Fruit fly (Drosophila melanogaster): ENCODE results near the gene CG44325.

Gene CG44325

DNA sequence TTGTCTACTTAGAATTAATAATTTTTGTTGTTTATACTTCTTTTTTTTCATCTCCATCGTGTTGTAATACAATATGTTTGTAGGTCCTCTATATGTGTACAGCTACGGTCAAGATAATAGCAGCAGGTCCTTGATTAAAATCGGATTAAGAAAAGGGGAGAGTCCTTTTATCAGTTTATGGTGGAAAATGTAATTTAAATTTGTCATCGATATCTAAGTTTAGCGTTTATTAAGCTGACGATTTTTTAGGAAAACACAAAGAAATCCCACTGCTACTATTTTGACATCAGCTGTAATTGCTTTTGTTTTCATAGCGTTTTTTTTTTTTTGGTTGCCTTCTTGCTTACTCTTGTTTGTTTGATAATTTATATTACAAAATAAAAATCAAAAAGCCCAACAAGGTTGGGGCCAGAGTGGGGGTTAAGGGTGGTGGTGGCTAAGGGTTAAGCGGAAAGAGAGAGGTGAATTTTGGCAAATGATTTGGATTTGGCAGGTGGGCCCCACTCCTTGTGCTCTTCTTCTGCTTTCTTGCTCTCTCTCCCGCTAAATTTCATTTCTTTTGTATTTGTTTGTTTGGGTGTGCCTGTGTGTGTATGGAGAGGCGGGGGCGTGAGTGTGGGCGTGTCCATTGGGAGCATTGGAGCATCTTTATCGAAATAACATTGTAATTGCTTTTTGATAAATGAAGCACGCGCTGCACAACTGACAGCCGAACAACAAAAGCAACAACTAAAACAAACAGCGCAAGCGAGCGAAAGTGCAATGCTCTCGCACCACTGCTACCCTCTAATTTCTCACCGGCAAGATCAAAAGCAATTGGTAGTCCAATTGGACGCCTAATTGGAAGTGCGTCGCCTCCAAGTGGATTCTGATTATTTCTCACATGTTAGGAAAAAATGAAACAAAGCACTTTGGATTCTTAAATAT is 42.8 kb upstream of the CG44325 start (continued):
- TF ChIP-seq trh (GFP tag; optimal IDR thresholded peaks at IDR 0.05): no peak
- no peak for TF ChIP-seq CG34376 (GFP tag; optimal IDR thresholded peaks at IDR 0.05)
- TF ChIP-seq CG2678 (tag; optimal IDR thresholded peaks at IDR 0.05): peak; percentile 67
- TF ChIP-seq lab (GFP tag; optimal IDR thresholded peaks at IDR 0.05): peak; percentile 60
- TF ChIP-seq Drgx (GFP tag; IDR thresholded peaks at IDR 0.05): peak; percentile 34; the same call in 1 of the 2 replicates
- peak; percentile 39 for TF ChIP-seq Bteb2 (GFP tag; optimal IDR thresholded peaks at IDR 0.05)
- TF ChIP-seq Rfx (GFP tag; IDR thresholded peaks at IDR 0.05): peak; percentile 34; the same call in 1 of the 2 replicates
- no peak for TF ChIP-seq Vsx1 (GFP tag; optimal IDR thresholded peaks at IDR 0.05)
- no peak for TF ChIP-seq CG11247 (GFP tag; IDR thresholded peaks at IDR 0.05)
- no peak for TF ChIP-seq ato (GFP tag; IDR thresholded peaks at IDR 0.05; ENCODE audit: partially characterized antibody)
- no peak for TF ChIP-seq gsb-n (tag; optimal IDR thresholded peaks at IDR 0.05)
- peak; percentile 81 for TF ChIP-seq D19B (GFP tag; optimal IDR thresholded peaks at IDR 0.05)
- TF ChIP-seq Atf3 (GFP tag; optimal IDR thresholded peaks at IDR 0.05): no peak
- no peak for TF ChIP-seq CG7745 (tag; optimal IDR thresholded peaks at IDR 0.05)
- no peak for TF ChIP-seq CG8765 (GFP tag; IDR thresholded peaks at IDR 0.05)
- no peak for TF ChIP-seq kni (GFP tag; optimal IDR thresholded peaks at IDR 0.05)
- no peak for TF ChIP-seq Deaf1 (tag; optimal IDR thresholded peaks at IDR 0.05)
- peak; percentile 36 for TF ChIP-seq CG1233 (GFP tag; optimal IDR thresholded peaks at IDR 0.05)
- no peak for TF ChIP-seq cato (GFP tag; optimal IDR thresholded peaks at IDR 0.05; ENCODE audit: borderline replicate concordance)
- TF ChIP-seq gcm (GFP tag; optimal IDR thresholded peaks at IDR 0.05): peak; percentile 7
- no peak for TF ChIP-seq Scr (GFP tag; IDR thresholded peaks at IDR 0.05; ENCODE audit: partially characterized antibody)
- no peak for TF ChIP-seq CG8944 (GFP tag; optimal IDR thresholded peaks at IDR 0.05)
- TF ChIP-seq Max (GFP tag; optimal IDR thresholded peaks at IDR 0.05): no peak
- no peak for TF ChIP-seq zen2 (GFP tag; IDR thresholded peaks at IDR 0.05; ENCODE audit: partially characterized antibody)
- TF ChIP-seq CG13287 (GFP tag; IDR thresholded peaks at IDR 0.05; ENCODE audit: partially characterized antibody): no peak
- TF ChIP-seq CG4617 (GFP tag; optimal IDR thresholded peaks at IDR 0.05; ENCODE audit: borderline replicate concordance): no peak
- no peak for TF ChIP-seq NFAT (GFP tag; IDR thresholded peaks at IDR 0.05)
- TF ChIP-seq pum (GFP tag; optimal IDR thresholded peaks at IDR 0.05): no peak
- TF ChIP-seq CG10267 (tag; optimal IDR thresholded peaks at IDR 0.05): peak; percentile 50
- no peak for TF ChIP-seq pfk (GFP tag; optimal IDR thresholded peaks at IDR 0.05)
- no peak for TF ChIP-seq HLH54F (GFP tag; optimal IDR thresholded peaks at IDR 0.05)
- no peak for TF ChIP-seq Kr (GFP tag; optimal IDR thresholded peaks at IDR 0.05)
- no peak for TF ChIP-seq CG17912 (GFP tag; optimal IDR thresholded peaks at IDR 0.05)
- TF ChIP-seq Dbx (GFP tag; IDR thresholded peaks at IDR 0.05): no peak
- no peak for TF ChIP-seq CG8478 (optimal IDR thresholded peaks at IDR 0.05)
- no peak for TF ChIP-seq sug (tag; optimal IDR thresholded peaks at IDR 0.05)
- no peak for TF ChIP-seq Oaz (GFP tag; IDR thresholded peaks at IDR 0.05)
- TF ChIP-seq grn (GFP tag; optimal IDR thresholded peaks at IDR 0.05): no peak
- TF ChIP-seq CG4282 (GFP tag; optimal IDR thresholded peaks at IDR 0.05): no peak
- no peak for TF ChIP-seq jigr1 (GFP tag; IDR thresholded peaks at IDR 0.05)
- peak; percentile 28 for TF ChIP-seq NfI (GFP tag; optimal IDR thresholded peaks at IDR 0.05)
- TF ChIP-seq CG17612 (GFP tag; IDR thresholded peaks at IDR 0.05): no peak
- TF ChIP-seq CG10321 (GFP tag; IDR thresholded peaks at IDR 0.05): no peak
- peak; percentile 32; the same call in 1 of the 2 replicates for TF ChIP-seq lmd (GFP tag; IDR thresholded peaks at IDR 0.05)
- TF ChIP-seq CG16813 (GFP tag; IDR thresholded peaks at IDR 0.05; ENCODE audit: partially characterized antibody): no peak
- peak; percentile 65 for TF ChIP-seq dmrt99B (tag; optimal IDR thresholded peaks at IDR 0.05)
- TF ChIP-seq Dfd (GFP tag; optimal IDR thresholded peaks at IDR 0.05): no peak
- TF ChIP-seq CG32767 (GFP tag; IDR thresholded peaks at IDR 0.05): no peak

All from whole organism, embryonic.